Worm (Caenorhabditis elegans): ENCODE data around the gene F20B6.5.

Gene F20B6.5

DNA sequence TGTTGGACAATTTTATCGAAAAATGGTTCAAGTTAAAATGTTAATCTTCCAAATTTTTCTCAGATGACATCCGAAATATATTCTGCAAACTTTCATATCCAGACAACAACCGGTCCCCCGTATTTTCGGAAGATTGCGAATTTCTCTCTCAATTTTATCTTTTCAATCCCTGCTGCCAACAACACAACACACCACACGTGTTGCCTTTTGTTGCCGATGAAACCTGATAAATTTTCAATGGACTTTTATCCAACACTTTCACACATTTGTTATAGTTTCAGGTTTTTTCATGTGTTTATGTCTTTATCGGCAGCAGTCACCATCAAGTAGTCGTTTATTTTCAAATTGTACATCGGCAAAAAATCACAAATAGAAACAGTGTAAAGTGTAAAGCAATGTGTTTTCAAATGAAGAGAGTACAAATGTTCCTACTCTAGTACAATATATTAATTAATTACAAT is 46.5 kb upstream of the F20B6.5 start (continued):
- TF ChIP-seq cebp-1 (GFP tag; IDR thresholded peaks at IDR 0.05) = no peak
- TF ChIP-seq cebp-1 (tag; optimal IDR thresholded peaks at IDR 0.05) = peak; percentile 57
- TF ChIP-seq Y67H2A.10 (GFP tag; conservative IDR thresholded peaks at IDR 0.05) = no peak
- peak; percentile 46 for TF ChIP-seq ama-1 (optimal IDR thresholded peaks at IDR 0.05)
- TF ChIP-seq ama-1 (GFP tag; optimal IDR thresholded peaks at IDR 0.05) = no peak
- peak; percentile 49 for TF ChIP-seq tlf-1 (GFP tag; optimal IDR thresholded peaks at IDR 0.05)
- TF ChIP-seq D2030.7 (GFP tag; IDR thresholded peaks at IDR 0.05) = no peak
- TF ChIP-seq dpff-1 (tag; optimal IDR thresholded peaks at IDR 0.05) = no peak
- no peak for TF ChIP-seq dpl-1 (GFP tag; optimal IDR thresholded peaks at IDR 0.05)
- peak; percentile 40 for TF ChIP-seq lin-40 (tag; optimal IDR thresholded peaks at IDR 0.05)
- TF ChIP-seq nhr-80 (tag; optimal IDR thresholded peaks at IDR 0.05) = peak; percentile 53
- no peak for TF ChIP-seq F10E7.11 (tag; optimal IDR thresholded peaks at IDR 0.05)
- TF ChIP-seq C06A6.2 (GFP tag; conservative IDR thresholded peaks at IDR 0.05) = 0 out of 2 replicates have a peak, but pooled peaks have one; percentile 38
- peak; percentile 24 for TF ChIP-seq ztf-26 (tag; optimal IDR thresholded peaks at IDR 0.05)
- 0 out of 2 replicates have a peak, but pooled peaks have one; percentile 38 for TF ChIP-seq madf-3 (GFP tag; IDR thresholded peaks at IDR 0.05)
- no peak for TF ChIP-seq lin-54 (GFP tag; optimal IDR thresholded peaks at IDR 0.05)
- TF ChIP-seq ekl-4 (GFP tag; IDR thresholded peaks at IDR 0.05) = 0 out of 2 replicates have a peak, but pooled peaks have one; percentile 30
- peak; percentile 89 for TF ChIP-seq repo-1 (tag; optimal IDR thresholded peaks at IDR 0.05)
- TF ChIP-seq ztf-25 (GFP tag; IDR thresholded peaks at IDR 0.05) = 0 out of 2 replicates have a peak, but pooled peaks have one; percentile 15
- TF ChIP-seq nfyb-1 (GFP tag; IDR thresholded peaks at IDR 0.05) = 0 out of 2 replicates have a peak, but pooled peaks have one; percentile 37
- no peak for TF ChIP-seq aptf-3 (GFP tag; IDR thresholded peaks at IDR 0.05)
- TF ChIP-seq B0261.1 (tag; optimal IDR thresholded peaks at IDR 0.05) = no peak
- TF ChIP-seq gei-17 (GFP tag; optimal IDR thresholded peaks at IDR 0.05) = peak; percentile 38
- peak; percentile 46 for TF ChIP-seq chd-7 (tag; optimal IDR thresholded peaks at IDR 0.05)

DNA sequence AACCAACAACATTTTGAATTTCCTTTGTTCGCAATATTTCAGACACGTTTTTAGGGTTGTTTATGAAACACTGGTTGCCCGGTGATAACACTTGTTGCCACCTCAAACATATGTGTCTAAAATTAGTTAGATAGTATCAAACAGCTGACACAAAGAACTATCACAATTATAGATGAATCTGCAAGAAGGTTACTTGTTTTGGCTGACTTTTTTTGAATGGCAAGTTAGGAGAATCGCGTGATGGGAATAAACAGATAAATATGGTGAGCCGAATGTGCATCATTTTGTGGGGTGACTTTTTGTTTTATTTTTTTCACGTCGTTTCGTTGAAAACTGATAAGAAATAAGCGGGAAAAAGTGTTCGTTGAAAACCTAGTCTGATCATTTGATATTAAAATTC is 45.4 kb upstream of the F20B6.5 start:
- TF ChIP-seq ceh-91 (GFP tag; IDR thresholded peaks at IDR 0.05) = no peak
- 0 out of 2 replicates have a peak, but pooled peaks have one; percentile 15 for TF ChIP-seq nfyb-1 (GFP tag; IDR thresholded peaks at IDR 0.05)
- peak; percentile 1 for TF ChIP-seq chd-7 (tag; optimal IDR thresholded peaks at IDR 0.05)
- no peak for TF ChIP-seq F57C9.4 (tag; optimal IDR thresholded peaks at IDR 0.05)
- TF ChIP-seq nhr-80 (tag; optimal IDR thresholded peaks at IDR 0.05) = peak; percentile 87
- no peak for TF ChIP-seq athp-1 (tag; optimal IDR thresholded peaks at IDR 0.05)
- TF ChIP-seq cebp-1 (GFP tag; IDR thresholded peaks at IDR 0.05) = 0 out of 2 replicates have a peak, but pooled peaks have one; percentile 16
- TF ChIP-seq cebp-1 (tag; optimal IDR thresholded peaks at IDR 0.05) = peak; percentile 41
- TF ChIP-seq let-607 (tag; optimal IDR thresholded peaks at IDR 0.05) = peak in 1 of 2 experiments; percentile 56
- TF ChIP-seq hlh-12 (tag; optimal IDR thresholded peaks at IDR 0.05) = no peak
- TF ChIP-seq atf-7 (tag; optimal IDR thresholded peaks at IDR 0.05) = peak; percentile 49
- TF ChIP-seq lin-26 (GFP tag; IDR thresholded peaks at IDR 0.05) = peak; percentile 33; the same call in 1 of the 2 replicates
- TF ChIP-seq K12H6.12 (tag; optimal IDR thresholded peaks at IDR 0.05) = no peak
- peak; percentile 8 for TF ChIP-seq unc-62 (GFP tag; optimal IDR thresholded peaks at IDR 0.05)
- TF ChIP-seq efl-1 (GFP tag; optimal IDR thresholded peaks at IDR 0.05) = no peak
- no peak for TF ChIP-seq ceh-27 (GFP tag; optimal IDR thresholded peaks at IDR 0.05)
- no peak for TF ChIP-seq lin-35 (GFP tag; optimal IDR thresholded peaks at IDR 0.05)

DNA sequence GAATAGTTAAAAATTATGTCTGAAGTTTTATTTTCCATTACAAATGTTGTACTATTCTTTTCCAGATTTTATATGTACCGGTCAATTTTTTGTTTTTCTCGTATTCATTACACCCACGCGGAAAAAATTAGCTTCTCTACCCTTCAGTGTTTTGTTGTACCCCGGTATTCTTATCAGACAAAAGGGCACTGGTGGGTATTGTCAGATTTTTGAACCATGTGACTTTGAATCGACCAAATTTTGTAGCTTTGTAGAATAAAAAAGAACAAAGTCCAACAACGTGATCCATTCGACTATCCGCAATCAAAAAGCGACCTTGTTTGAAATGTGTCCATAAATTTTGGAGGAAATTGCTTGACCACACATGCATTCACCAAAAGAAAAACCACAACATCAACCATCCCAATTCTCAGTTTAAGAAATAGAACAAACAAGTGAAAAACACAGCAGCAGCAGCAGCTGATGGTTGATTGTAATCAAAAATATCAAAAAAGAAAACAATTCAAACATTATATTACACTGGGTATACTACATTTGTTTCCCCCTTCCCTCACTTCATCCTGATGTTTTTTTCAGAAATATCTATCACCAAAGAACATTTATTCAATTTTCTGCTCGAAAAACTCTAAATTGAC is 44.9 kb upstream of the F20B6.5 start:
- TF ChIP-seq Y53G8AR.9 (GFP tag; conservative IDR thresholded peaks at IDR 0.05) (0 out of 2 replicates have a peak, but pooled peaks have one; percentile 35), attf-6 (GFP tag; IDR thresholded peaks at IDR 0.05) (no peak)

All from whole organism, young adult.